Worm (Caenorhabditis elegans) whole organism, L4 larva: ENCODE measurements around the gene nlp-11.

Source experiments
- D1046.2 ChIP-seq: fragments of 200-800 bp; sonication (Bioruptor generic); IDR thresholded peaks from 2 replicates; pipeline ENCODE4 v1.3.6; 2022; ENCODE audit warnings: missing genetic modification characterization, missing compliant biosample characterization
- T26A8.4 ChIP-seq: fragments of 200-800 bp; sonication (Bioruptor generic); IDR thresholded peaks from 2 replicates; pipeline ENCODE4 v1.3.6; 2022; ENCODE audit warnings: missing genetic modification characterization, missing compliant biosample characterization
- Y105C5A.15 ChIP-seq: fragments of 200-800 bp; sonication (Bioruptor generic); IDR thresholded peaks from 2 replicates; pipeline ENCODE4 v1.3.6; 2022; ENCODE audit warnings: missing genetic modification characterization, missing compliant biosample characterization
- aha-1 ChIP-seq: fragments of 150-350 bp; peaks from one replicate; lab custom pipeline; 2014; ENCODE audit warnings: missing biosample characterization, missing genetic modification characterization
- arid-1 ChIP-seq: fragments of 200-800 bp; sonication (Bioruptor generic); conservative IDR thresholded peaks from 2 replicates; pipeline ENCODE4 v1.3.6; 2022; ENCODE audit warnings: missing genetic modification reagents, missing genetic modification characterization, missing compliant biosample characterization
- ces-1 ChIP-seq: fragments of 150-350 bp; sonication (generic microtip); optimal IDR thresholded peaks from 4 replicates; lab custom pipeline; 2014; ENCODE audit warnings: missing biosample characterization, missing genetic modification reagents, missing genetic modification characterization
- daf-16 ChIP-seq, 3 experiments: sonication (generic microtip); optimal IDR thresholded peaks; 2 replicates each; lab custom pipeline; 2016 to 2017; ENCODE audit warnings: missing genetic modification characterization in 3 of 3, missing genetic modification reagents in 3 of 3, mild to moderate bottlenecking in 2 of 3, missing compliant biosample characterization in 2 of 3, missing biosample characterization in 1 of 3, moderate library complexity in 1 of 3
- dmd-6 ChIP-seq: fragments of 200-800 bp; sonication (Bioruptor generic); IDR thresholded peaks from 2 replicates; pipeline ENCODE4 v1.3.6; 2022; ENCODE audit warnings: missing genetic modification reagents, missing genetic modification characterization, missing compliant biosample characterization
- dmd-8 ChIP-seq: fragments of 200-800 bp; sonication (Bioruptor generic); IDR thresholded peaks from 2 replicates; pipeline ENCODE4 v1.3.6; 2022; ENCODE audit warnings: missing genetic modification characterization, missing compliant biosample characterization
- dmd-9 ChIP-seq: fragments of 200-800 bp; sonication (Bioruptor generic); IDR thresholded peaks from 2 replicates; pipeline ENCODE4 v1.3.6; 2022; ENCODE audit warnings: missing genetic modification reagents, missing genetic modification characterization, missing compliant biosample characterization
- dve-1 ChIP-seq: sonication (generic microtip); optimal IDR thresholded peaks from 2 replicates; lab custom pipeline; 2017; ENCODE audit warnings: antibody characterized with exemption, mild to moderate bottlenecking, missing genetic modification characterization, missing compliant biosample characterization; ENCODE audit not compliant: insufficient read depth
- fos-1 ChIP-seq: fragments of 150-350 bp; optimal IDR thresholded peaks from 2 replicates; lab custom pipeline; 2014; ENCODE audit warnings: missing biosample characterization, missing genetic modification characterization
- gei-8 ChIP-seq: fragments of 200-800 bp; sonication (Bioruptor generic); optimal IDR thresholded peaks from 2 replicates; lab custom pipeline; 2018; ENCODE audit warnings: mild to moderate bottlenecking, missing genetic modification characterization, missing compliant biosample characterization
- hif-1 ChIP-seq, 2 experiments: sonication (generic microtip); optimal IDR thresholded peaks; 2 replicates each; lab custom pipeline; 2016 to 2017; ENCODE audit warnings: missing compliant biosample characterization in 2 of 2, missing genetic modification characterization in 2 of 2, missing genetic modification reagents in 2 of 2, missing genotype in 2 of 2, mild to moderate bottlenecking in 1 of 2
- hlh-11 ChIP-seq: fragments of 200-800 bp; sonication (Bioruptor generic); optimal IDR thresholded peaks from 2 replicates; lab custom pipeline; 2018; ENCODE audit warnings: mild to moderate bottlenecking, missing genetic modification characterization, missing compliant biosample characterization
- hlh-30 ChIP-seq: sonication (generic microtip); optimal IDR thresholded peaks from 2 replicates; lab custom pipeline; 2017; ENCODE audit warnings: antibody characterized with exemption, mild to moderate bottlenecking, missing genetic modification characterization, missing compliant biosample characterization; ENCODE audit not compliant: insufficient read depth
- hmg-1.1 ChIP-seq: fragments of 200-800 bp; sonication (Bioruptor generic); IDR thresholded peaks from 2 replicates; pipeline ENCODE4 v1.3.6; 2022; ENCODE audit warnings: missing genetic modification reagents, missing genetic modification characterization, missing compliant biosample characterization
- lim-7 ChIP-seq: fragments of 200-800 bp; sonication (Bioruptor generic); IDR thresholded peaks from 2 replicates; pipeline ENCODE4 v1.3.6; 2022; ENCODE audit warnings: missing genetic modification characterization, missing compliant biosample characterization
- lin-1 ChIP-seq: fragments of 200-800 bp; sonication (Bioruptor generic); IDR thresholded peaks from 2 replicates; pipeline ENCODE4 v1.3.6; 2022; ENCODE audit warnings: missing genetic modification reagents, missing genetic modification characterization, missing compliant biosample characterization
- lin-38 ChIP-seq: fragments of 200-800 bp; sonication (Bioruptor generic); IDR thresholded peaks from 2 replicates; pipeline ENCODE4 v1.3.6; 2022; ENCODE audit warnings: missing genetic modification reagents, missing genetic modification characterization, missing compliant biosample characterization
- lsy-2 ChIP-seq, 2 experiments: fragments of 150-350 bp in 1 of 2; sonication (generic microtip) in 1 of 2; optimal IDR thresholded peaks; 2 replicates each; lab custom pipeline; 2014 to 2017; ENCODE audit warnings: missing biosample characterization in 2 of 2, missing genetic modification characterization in 2 of 2
- madf-9 ChIP-seq: fragments of 200-800 bp; sonication (Bioruptor generic); conservative IDR thresholded peaks from 2 replicates; pipeline ENCODE4 v1.3.6; 2022; ENCODE audit warnings: missing genetic modification reagents, missing genetic modification characterization, missing compliant biosample characterization
- mep-1 ChIP-seq: fragments of 150-350 bp; sonication (generic microtip); optimal IDR thresholded peaks from 3 replicates; lab custom pipeline; 2014; ENCODE audit warnings: missing biosample characterization, missing genetic modification characterization
- mes-2 ChIP-seq: sonication (generic microtip); optimal IDR thresholded peaks from 2 replicates; lab custom pipeline; 2016; ENCODE audit warnings: missing genotype, mild to moderate bottlenecking, missing genetic modification characterization, missing compliant biosample characterization; ENCODE audit not compliant: poor library complexity, severe bottlenecking
- mxl-2 ChIP-seq: fragments of 200-800 bp; sonication (Bioruptor generic); conservative IDR thresholded peaks from 2 replicates; pipeline ENCODE4 v1.3.6; 2022; ENCODE audit warnings: missing genetic modification reagents, missing genetic modification characterization, missing compliant biosample characterization
- mxl-3 ChIP-seq: fragments of 200-800 bp; sonication (Bioruptor generic); optimal IDR thresholded peaks from 2 replicates; lab custom pipeline; 2018; ENCODE audit warnings: mild to moderate bottlenecking, missing genetic modification characterization, missing compliant biosample characterization
- nhr-102 ChIP-seq: sonication (generic microtip); optimal IDR thresholded peaks from 2 replicates; lab custom pipeline; 2016; ENCODE audit warnings: mild to moderate bottlenecking, missing genetic modification characterization, moderate library complexity, missing compliant biosample characterization
- nhr-11 ChIP-seq: fragments of 150-350 bp; optimal IDR thresholded peaks from 2 replicates; lab custom pipeline; 2014; ENCODE audit warnings: missing biosample characterization, missing genetic modification characterization
- nhr-28 ChIP-seq: fragments of 150-350 bp; optimal IDR thresholded peaks from 2 replicates; lab custom pipeline; 2014; ENCODE audit warnings: missing biosample characterization, missing genetic modification characterization
- nhr-48 ChIP-seq: sonication (generic microtip); optimal IDR thresholded peaks from 2 replicates; lab custom pipeline; 2016; ENCODE audit warnings: mild to moderate bottlenecking, missing genetic modification characterization, missing compliant biosample characterization
- nhr-6 ChIP-seq: fragments of 150-350 bp; optimal IDR thresholded peaks from 2 replicates; lab custom pipeline; 2014; ENCODE audit warnings: missing biosample characterization, missing genetic modification characterization
- nhr-77 ChIP-seq: fragments of 150-350 bp; optimal IDR thresholded peaks from 2 replicates; lab custom pipeline; 2014; ENCODE audit warnings: missing biosample characterization, missing genetic modification characterization
- pha-4 ChIP-seq, 2 experiments: fragments of 150-350 bp in 1 of 2; fragments of 200-800 bp in 1 of 2; sonication (Bioruptor generic) in 1 of 2; IDR thresholded peaks in 1 of 2; optimal IDR thresholded peaks in 1 of 2; 2 replicates each; pipeline versions ENCODE4 v1.3.6 to Lab custom; 2014 to 2022; ENCODE audit warnings: missing genetic modification characterization in 2 of 2, missing genetic modification reagents in 2 of 2, missing biosample characterization in 1 of 2, missing compliant biosample characterization in 1 of 2
- pqm-1 ChIP-seq: sonication (generic microtip); optimal IDR thresholded peaks from 2 replicates; lab custom pipeline; 2017; ENCODE audit warnings: missing biosample characterization, missing genetic modification characterization
- rbr-2 ChIP-seq: sonication (generic microtip); optimal IDR thresholded peaks from 2 replicates; lab custom pipeline; 2016; ENCODE audit warnings: missing genotype, missing genetic modification characterization, missing compliant biosample characterization
- saeg-2 ChIP-seq: fragments of 200-800 bp; sonication (Bioruptor generic); IDR thresholded peaks from 2 replicates; pipeline ENCODE4 v1.3.6; 2022; ENCODE audit warnings: missing genetic modification reagents, missing genetic modification characterization, missing compliant biosample characterization
- sdz-12 ChIP-seq: fragments of 200-800 bp; sonication (Bioruptor generic); optimal IDR thresholded peaks from 2 replicates; lab custom pipeline; 2018; ENCODE audit warnings: mild to moderate bottlenecking, missing genetic modification characterization, missing compliant biosample characterization
- skn-1 ChIP-seq: fragments of 150-350 bp; optimal IDR thresholded peaks from 2 replicates; lab custom pipeline; 2014; ENCODE audit warnings: missing biosample characterization, missing genetic modification characterization
- snpc-1.2 ChIP-seq: fragments of 200-800 bp; sonication (Bioruptor generic); IDR thresholded peaks from 2 replicates; pipeline ENCODE4 v1.3.6; 2022; ENCODE audit warnings: missing genetic modification reagents, missing genetic modification characterization, missing compliant biosample characterization
- snpc-4 ChIP-seq: fragments of 150-350 bp; optimal IDR thresholded peaks from 2 replicates; lab custom pipeline; 2014; ENCODE audit warnings: missing biosample characterization, missing genetic modification characterization
- tag-97 ChIP-seq: fragments of 200-800 bp; sonication (Bioruptor generic); IDR thresholded peaks from 2 replicates; pipeline ENCODE4 v1.3.6; 2022; ENCODE audit warnings: missing genetic modification characterization, missing compliant biosample characterization
- tra-1 ChIP-seq: fragments of 200-800 bp; sonication (Bioruptor generic); IDR thresholded peaks from 2 replicates; pipeline ENCODE4 v1.3.6; 2022; ENCODE audit warnings: missing genetic modification reagents, missing genetic modification characterization, missing compliant biosample characterization
- unc-62 ChIP-seq, 3 experiments: fragments of 150-350 bp in 1 of 3; sonication (generic microtip); optimal IDR thresholded peaks in 2 of 3; peaks in 1 of 3; 1 replicate in 1 of 3; 2 replicates in 2 of 3; lab custom pipeline; 2014 to 2017; ENCODE audit warnings: missing biosample characterization in 3 of 3, missing genetic modification characterization in 3 of 3, missing genetic modification reagents in 3 of 3, missing genotype in 1 of 3
- zfp-3 ChIP-seq: fragments of 200-800 bp; sonication (Bioruptor generic); conservative IDR thresholded peaks from 2 replicates; pipeline ENCODE4 v1.3.6; 2022; ENCODE audit warnings: missing genetic modification reagents, missing genetic modification characterization, missing compliant biosample characterization
- ztf-11 ChIP-seq: fragments of 150-350 bp; optimal IDR thresholded peaks from 2 replicates; lab custom pipeline; 2014; ENCODE audit warnings: missing biosample characterization, missing genetic modification characterization

Gene nlp-11

DNA sequence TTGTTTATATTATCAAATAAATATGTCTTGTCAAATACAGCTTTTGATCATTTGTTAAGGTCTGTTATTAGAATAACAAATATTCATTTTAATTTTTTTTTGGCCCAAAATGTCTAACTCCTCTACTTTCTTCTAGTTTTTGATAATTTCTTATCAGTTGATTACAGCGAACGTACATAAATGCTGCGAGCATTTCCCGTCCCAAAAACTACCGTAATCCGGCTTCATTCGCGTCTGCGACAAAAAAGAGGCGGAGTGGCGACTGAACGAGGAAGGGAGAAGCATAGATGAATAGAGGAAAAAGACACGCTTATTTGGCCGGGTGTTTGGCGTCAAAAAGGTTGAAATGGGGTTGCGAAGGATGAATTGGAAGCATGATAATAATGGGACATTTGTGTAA is 48.8 kb upstream of the nlp-11 start (continued):
- TF ChIP-seq tra-1 (GFP tag; lab: Robert Waterston, UW) (0 out of 2 replicates have a peak, but pooled peaks have one; percentile 48), ces-1 (GFP tag; lab: Kevin White, UChicago) (no peak), fos-1 (tag; lab: Kevin White, UChicago) (no peak), nhr-102 (tag; lab: Kevin White, UChicago) (peak; percentile 29), unc-62 (GFP tag; optimal IDR thresholded peaks at IDR 0.05 in 1 of 2; lab: Kevin White, UChicago) (no peak), unc-62 (tag; optimal IDR thresholded peaks at IDR 0.05; lab: Kevin White, UChicago) (no peak), D1046.2 (GFP tag; lab: Robert Waterston, UW) (no peak), dmd-6 (peak; percentile 73), hlh-11 (tag; lab: Kevin White, UChicago) (peak; percentile 80), dve-1 (tag; lab: Kevin White, UChicago) (peak; percentile 88), nhr-28 (peak; percentile 60), ztf-11 (tag; lab: Kevin White, UChicago) (no peak), nhr-77 (tag; lab: Kevin White, UChicago) (peak; percentile 39), pqm-1 (tag; lab: Kevin White, UChicago) (peak; percentile 90), hlh-30 (tag; lab: Kevin White, UChicago) (peak; percentile 14), aha-1 (tag; lab: Kevin White, UChicago) (peak; percentile 68), mxl-3 (GFP tag; lab: Kevin White, UChicago) (peak; percentile 22)

DNA sequence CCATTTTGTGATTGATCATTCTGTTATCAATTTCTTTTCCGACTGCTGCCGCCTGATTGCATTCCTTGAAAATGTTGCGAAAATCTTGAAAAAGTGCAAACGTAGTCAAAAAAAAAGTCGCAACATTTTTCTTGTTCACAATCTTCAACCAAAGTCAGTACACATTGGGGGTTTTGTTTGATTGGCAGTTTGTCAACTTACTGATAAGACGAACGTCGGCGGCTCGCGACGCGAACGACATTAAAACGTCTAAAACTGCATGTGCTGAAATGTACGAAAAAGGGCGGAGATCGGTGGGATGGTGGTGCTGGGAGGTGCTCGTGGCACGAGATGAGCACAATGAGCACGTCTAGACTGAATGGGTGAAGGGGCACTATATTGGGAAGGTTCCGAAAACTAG is 47.1 kb upstream of the nlp-11 start:
- TF ChIP-seq lin-38 (GFP tag; lab: Robert Waterston, UW) (peak; percentile 48; the same call in 1 of the 2 replicates), rbr-2 (tag; lab: Kevin White, UChicago) (no peak), nhr-11 (no peak), mes-2 (peak; percentile 5), gei-8 (GFP tag; lab: Kevin White, UChicago) (peak; percentile 56), Y105C5A.15 (peak; percentile 53; the same call in 1 of the 2 replicates), mep-1 (peak; percentile 31), aha-1 (tag; lab: Kevin White, UChicago) (peak; percentile 90), daf-16 (GFP tag; optimal IDR thresholded peaks at IDR 0.05; lab: Kevin White, UChicago) (peak in 1 of 2 experiments; percentile 63), daf-16 (tag; optimal IDR thresholded peaks at IDR 0.05; lab: Kevin White, UChicago) (peak; percentile 66), saeg-2 (0 out of 2 replicates have a peak, but pooled peaks have one; percentile 15), arid-1 (GFP tag; lab: Robert Waterston, UW) (0 out of 2 replicates have a peak, but pooled peaks have one; percentile 7), snpc-4 (tag; lab: Kevin White, UChicago) (no peak), dmd-9 (GFP tag; lab: Robert Waterston, UW) (no peak), hlh-11 (tag; lab: Kevin White, UChicago) (peak; percentile 90), dmd-6 (peak; percentile 91), lin-1 (GFP tag; lab: Robert Waterston, UW) (peak; percentile 83; the same call in 1 of the 2 replicates), sdz-12 (GFP tag; lab: Kevin White, UChicago) (no peak), pha-4 (GFP tag; IDR thresholded peaks at IDR 0.05; lab: Robert Waterston, UW) (0 out of 2 replicates have a peak, but pooled peaks have one; percentile 36), pha-4 (tag; optimal IDR thresholded peaks at IDR 0.05; lab: Kevin White, UChicago) (no peak), tra-1 (GFP tag; lab: Robert Waterston, UW) (peak; percentile 90), lsy-2 (tag; optimal IDR thresholded peaks at IDR 0.05; lab: Kevin White, UChicago) (peak; percentile 26 to 57), lim-7 (GFP tag; lab: Robert Waterston, UW) (peak; percentile 49; the same call in 1 of the 2 replicates), madf-9 (GFP tag; lab: Robert Waterston, UW) (0 out of 2 replicates have a peak, but pooled peaks have one; percentile 21), hif-1 (tag; optimal IDR thresholded peaks at IDR 0.05; lab: Kevin White, UChicago) (no peak), nhr-6 (tag; lab: Kevin White, UChicago) (peak; percentile 25), T26A8.4 (GFP tag; lab: Robert Waterston, UW) (peak; percentile 62), skn-1 (no peak), snpc-1.2 (GFP tag; lab: Robert Waterston, UW) (0 out of 2 replicates have a peak, but pooled peaks have one; percentile 13), nhr-77 (tag; lab: Kevin White, UChicago) (peak; percentile 87), mxl-3 (GFP tag; lab: Kevin White, UChicago) (peak; percentile 61), dmd-8 (no peak), hlh-30 (tag; lab: Kevin White, UChicago) (peak; percentile 73), hmg-1.1 (GFP tag; lab: Robert Waterston, UW) (no peak), nhr-48 (tag; lab: Kevin White, UChicago) (peak; percentile 14), dve-1 (tag; lab: Kevin White, UChicago) (peak; percentile 88), mxl-2 (GFP tag; lab: Robert Waterston, UW) (0 out of 2 replicates have a peak, but pooled peaks have one; percentile 2), tag-97 (GFP tag; lab: Robert Waterston, UW) (no peak), zfp-3 (GFP tag; lab: Robert Waterston, UW) (0 out of 2 replicates have a peak, but pooled peaks have one; percentile 25)
